Worm (Caenorhabditis elegans): ENCODE measurements around the gene rabn-5.

rabn-5 gene

ce11 chrIII:5882284-5882683, 17.9 kb downstream of the rabn-5 start:
- TF ChIP-seq odd-2 (tag; optimal IDR thresholded peaks at IDR 0.05) (no peak), ama-1 (optimal IDR thresholded peaks at IDR 0.05) (peak; percentile 0)

ce11 chrIII:5882823-5883222, 18.5 kb downstream of the rabn-5 start, which contains the start of gene F01F1.14:
Gene F01F1.14, minus strand, starts transcription at chrIII:5882923.
- TF ChIP-seq ceh-22 (tag; optimal IDR thresholded peaks at IDR 0.05) = no peak
- TF ChIP-seq unc-3 (GFP tag; conservative IDR thresholded peaks at IDR 0.05) = no peak
- no peak for TF ChIP-seq unc-3 (tag; optimal IDR thresholded peaks at IDR 0.05)
- no peak for TF ChIP-seq ceh-48 (tag; optimal IDR thresholded peaks at IDR 0.05)
- TF ChIP-seq pag-3 (tag; optimal IDR thresholded peaks at IDR 0.05; ENCODE audit: borderline replicate concordance) = no peak
- TF ChIP-seq T23F11.4 (GFP tag; optimal IDR thresholded peaks at IDR 0.05) = no peak
- no peak for TF ChIP-seq Y22D7AL.16 (tag; optimal IDR thresholded peaks at IDR 0.05)
- no peak for TF ChIP-seq sox-4 (tag; optimal IDR thresholded peaks at IDR 0.05)
- no peak for TF ChIP-seq ceh-19 (GFP tag; optimal IDR thresholded peaks at IDR 0.05)
- no peak for TF ChIP-seq ttx-3 (tag; optimal IDR thresholded peaks at IDR 0.05)
- no peak for TF ChIP-seq ama-1 (optimal IDR thresholded peaks at IDR 0.05)
- no peak for TF ChIP-seq ceh-30 (tag; optimal IDR thresholded peaks at IDR 0.05)
- no peak for TF ChIP-seq nfya-1 (tag; optimal IDR thresholded peaks at IDR 0.05)
- no peak for TF ChIP-seq pha-4 (tag; optimal IDR thresholded peaks at IDR 0.05)
- TF ChIP-seq unc-42 (tag; optimal IDR thresholded peaks at IDR 0.05) = no peak
- no peak for TF ChIP-seq F13H6.1 (tag; optimal IDR thresholded peaks at IDR 0.05)

ce11 chrIII:5883517-5883916, 19.2 kb downstream of the rabn-5 start:
- no peak for TF ChIP-seq T23F11.4 (GFP tag; optimal IDR thresholded peaks at IDR 0.05)
- no peak for TF ChIP-seq madf-2 (tag; optimal IDR thresholded peaks at IDR 0.05)
- no peak for TF ChIP-seq tbx-7 (tag; optimal IDR thresholded peaks at IDR 0.05)

- no peak for TF ChIP-seq nhr-11 (tag; optimal IDR thresholded peaks at IDR 0.05)
- TF ChIP-seq dve-1 (tag; optimal IDR thresholded peaks at IDR 0.05) = no peak
- TF ChIP-seq ceh-24 (tag; optimal IDR thresholded peaks at IDR 0.05) = no peak
- no peak for TF ChIP-seq pros-1 (tag; optimal IDR thresholded peaks at IDR 0.05)
- TF ChIP-seq hlh-6 (tag; optimal IDR thresholded peaks at IDR 0.05) = no peak
- no peak for TF ChIP-seq ceh-34 (tag; optimal IDR thresholded peaks at IDR 0.05)
- TF ChIP-seq rnt-1 (tag; optimal IDR thresholded peaks at IDR 0.05) = no peak
- no peak for TF ChIP-seq pag-3 (tag; optimal IDR thresholded peaks at IDR 0.05; ENCODE audit: borderline replicate concordance)
- TF ChIP-seq unc-86 (tag; optimal IDR thresholded peaks at IDR 0.05) = no peak
- TF ChIP-seq nhr-232 (tag; optimal IDR thresholded peaks at IDR 0.05) = no peak
These were observed 19.7 kb downstream of the rabn-5 start, which contains the start of gene C28H8.5 for ce11 chrIII:5884007-5884406. Gene C28H8.5, plus strand, starts transcription at chrIII:5884307.

ce11 chrIII:5884459-5884858, 20.1 kb downstream of the rabn-5 start:
- TF ChIP-seq ref-2 (tag; optimal IDR thresholded peaks at IDR 0.05) (no peak), zip-5 (tag; optimal IDR thresholded peaks at IDR 0.05) (no peak), mec-3 (tag; optimal IDR thresholded peaks at IDR 0.05; ENCODE audit: borderline replicate concordance) (no peak), K09A11.1 (tag; optimal IDR thresholded peaks at IDR 0.05; ENCODE audit: insufficient read depth) (no peak), ceh-19 (GFP tag; optimal IDR thresholded peaks at IDR 0.05) (no peak), rnt-1 (tag; optimal IDR thresholded peaks at IDR 0.05) (no peak)

ce11 chrIII:5886893-5887292, 22.5 kb downstream of the rabn-5 start, which contains the start of gene C28H8.7:
Gene C28H8.7, minus strand, starts transcription at chrIII:5886993.
- TF ChIP-seq nhr-232 (tag; optimal IDR thresholded peaks at IDR 0.05) = no peak
- TF ChIP-seq ceh-34 (tag; optimal IDR thresholded peaks at IDR 0.05) = no peak
- TF ChIP-seq elt-2 (tag; optimal IDR thresholded peaks at IDR 0.05) = no peak
- TF ChIP-seq ets-4 (tag; optimal IDR thresholded peaks at IDR 0.05) = no peak
- no peak for TF ChIP-seq K09A11.1 (tag; optimal IDR thresholded peaks at IDR 0.05; ENCODE audit: insufficient read depth)
- TF ChIP-seq unc-55 (GFP tag; optimal IDR thresholded peaks at IDR 0.05) = no peak
- no peak for TF ChIP-seq lim-6 (tag; optimal IDR thresholded peaks at IDR 0.05)
- no peak for TF ChIP-seq K02D7.2 (tag; optimal IDR thresholded peaks at IDR 0.05)
- TF ChIP-seq tbx-7 (tag; optimal IDR thresholded peaks at IDR 0.05) = no peak
- TF ChIP-seq T23F11.4 (GFP tag; optimal IDR thresholded peaks at IDR 0.05) = no peak
- TF ChIP-seq hlh-13 (GFP tag; optimal IDR thresholded peaks at IDR 0.05) = no peak

Data from whole organism, late embryonic.